Worm (Caenorhabditis elegans): ENCODE data around the gene T16G1.2.

Gene T16G1.2

DNA sequence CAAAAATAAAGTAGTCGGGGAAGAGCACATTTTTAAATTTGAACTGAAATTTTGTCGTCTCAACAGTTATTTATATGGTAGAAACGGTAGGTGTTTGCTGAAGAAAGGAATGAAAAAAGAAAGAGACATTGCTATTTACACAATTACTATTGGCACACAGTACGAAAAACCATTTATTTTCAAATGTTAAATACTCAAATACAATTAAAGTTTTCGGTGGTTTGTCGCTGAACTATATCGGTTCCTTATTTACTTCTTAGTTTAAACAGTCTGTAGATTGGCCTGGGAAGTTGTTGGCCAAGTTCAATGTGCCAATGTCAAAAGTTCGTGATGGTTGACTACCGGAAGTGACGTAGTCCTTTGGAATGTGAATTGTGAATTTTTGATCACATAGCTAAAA is 25.2 kb upstream of the T16G1.2 start, which contains the start of gene ttr-27 (continued):
- no peak for TF ChIP-seq F33H1.4 (GFP tag; IDR thresholded peaks at IDR 0.05)
- no peak for TF ChIP-seq F22D6.2 (tag; optimal IDR thresholded peaks at IDR 0.05)

DNA sequence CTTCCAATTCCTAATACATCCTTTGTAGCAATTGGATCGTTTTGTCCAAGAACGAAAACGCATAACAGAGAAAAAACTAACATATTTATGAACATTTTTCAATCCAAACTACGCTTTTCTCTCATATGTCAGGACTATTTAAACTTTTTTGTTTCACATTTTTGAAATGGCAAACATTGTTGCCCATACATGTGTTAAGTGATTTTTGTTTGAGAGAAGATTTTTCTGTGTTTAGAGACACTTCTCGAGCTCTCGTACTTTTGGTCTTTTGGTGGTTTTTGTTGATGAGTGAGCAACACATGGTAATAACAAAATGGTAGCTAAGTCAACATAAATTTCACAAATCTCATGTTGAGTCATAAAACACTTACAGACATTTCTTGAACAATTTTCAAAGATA is 24.2 kb upstream of the T16G1.2 start, which contains the start of gene ttr-28:
Gene ttr-28, minus strand, starts transcription at position 101 of the 400 bp plus-strand sequence.
- no peak for TF ChIP-seq akir-1 (GFP tag; optimal IDR thresholded peaks at IDR 0.05)
- TF ChIP-seq aptf-3 (GFP tag; IDR thresholded peaks at IDR 0.05): no peak
- no peak for TF ChIP-seq sea-2 (GFP tag; IDR thresholded peaks at IDR 0.05)
- TF ChIP-seq hlh-12 (tag; optimal IDR thresholded peaks at IDR 0.05): no peak
- TF ChIP-seq let-526 (GFP tag; IDR thresholded peaks at IDR 0.05): no peak
- no peak for TF ChIP-seq Y67H2A.10 (GFP tag; conservative IDR thresholded peaks at IDR 0.05)
- no peak for TF ChIP-seq pbrm-1 (GFP tag; IDR thresholded peaks at IDR 0.05)
- no peak for TF ChIP-seq xnd-1 (tag; optimal IDR thresholded peaks at IDR 0.05)
- TF ChIP-seq K12H6.12 (tag; optimal IDR thresholded peaks at IDR 0.05): no peak
- TF ChIP-seq ceh-40 (GFP tag; IDR thresholded peaks at IDR 0.05): no peak
- TF ChIP-seq madf-3 (GFP tag; IDR thresholded peaks at IDR 0.05): no peak
- TF ChIP-seq T07F8.4 (tag; optimal IDR thresholded peaks at IDR 0.05): no peak
- TF ChIP-seq K11D2.4 (GFP tag; IDR thresholded peaks at IDR 0.05): no peak
- no peak for TF ChIP-seq madf-6 (GFP tag; IDR thresholded peaks at IDR 0.05)

DNA sequence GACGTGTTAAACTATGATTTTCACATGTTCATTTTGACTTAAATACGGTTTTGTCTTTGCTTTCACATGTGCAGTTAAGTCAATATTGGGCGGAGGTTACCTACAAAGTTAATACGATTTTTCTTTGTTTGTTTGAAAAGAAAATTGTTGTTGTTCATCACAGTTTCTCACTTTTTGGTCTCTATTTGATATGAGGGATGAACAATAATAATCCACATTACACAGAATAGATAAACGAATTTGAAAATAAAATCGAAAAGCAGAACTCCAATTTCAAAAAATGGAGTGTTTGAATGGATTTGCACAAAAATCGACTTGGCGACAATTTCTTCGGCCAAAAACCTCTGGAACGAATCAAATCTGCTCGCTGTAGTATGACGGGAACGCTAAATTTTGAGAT is 22.6 kb upstream of the T16G1.2 start, which contains the start of gene ttr-29:
Gene ttr-29, minus strand, starts transcription at position 101 of the 400 bp plus-strand sequence.
- no peak for TF ChIP-seq tlf-1 (GFP tag; optimal IDR thresholded peaks at IDR 0.05)
- no peak for TF ChIP-seq dox-1 (GFP tag; IDR thresholded peaks at IDR 0.05)
- TF ChIP-seq lin-54 (GFP tag; optimal IDR thresholded peaks at IDR 0.05): no peak
- TF ChIP-seq pha-4 (tag; optimal IDR thresholded peaks at IDR 0.05): no peak
- TF ChIP-seq let-607 (tag; optimal IDR thresholded peaks at IDR 0.05): no peak
- TF ChIP-seq ceh-27 (GFP tag; optimal IDR thresholded peaks at IDR 0.05): no peak
- no peak for TF ChIP-seq lsy-27 (tag; optimal IDR thresholded peaks at IDR 0.05; ENCODE audit: borderline replicate concordance, insufficient read depth)
- no peak for TF ChIP-seq lin-35 (GFP tag; optimal IDR thresholded peaks at IDR 0.05)
- no peak for TF ChIP-seq attf-5 (GFP tag; optimal IDR thresholded peaks at IDR 0.05)
- no peak for TF ChIP-seq athp-1 (tag; optimal IDR thresholded peaks at IDR 0.05)
- TF ChIP-seq hmg-20 (GFP tag; IDR thresholded peaks at IDR 0.05): no peak
- no peak for TF ChIP-seq B0019.2 (GFP tag; conservative IDR thresholded peaks at IDR 0.05)
- TF ChIP-seq sea-2 (GFP tag; IDR thresholded peaks at IDR 0.05): no peak
- TF ChIP-seq Y53G8AR.9 (GFP tag; conservative IDR thresholded peaks at IDR 0.05): no peak
- TF ChIP-seq tbx-9 (tag; optimal IDR thresholded peaks at IDR 0.05; ENCODE audit: borderline replicate concordance): no peak
- TF ChIP-seq B0035.1 (tag; optimal IDR thresholded peaks at IDR 0.05): no peak
- no peak for TF ChIP-seq attf-6 (GFP tag; IDR thresholded peaks at IDR 0.05)
- TF ChIP-seq T07F8.4 (tag; optimal IDR thresholded peaks at IDR 0.05): no peak
- TF ChIP-seq F39B2.1 (GFP tag; IDR thresholded peaks at IDR 0.05): no peak
- no peak for TF ChIP-seq ztf-3 (GFP tag; optimal IDR thresholded peaks at IDR 0.05)

DNA sequence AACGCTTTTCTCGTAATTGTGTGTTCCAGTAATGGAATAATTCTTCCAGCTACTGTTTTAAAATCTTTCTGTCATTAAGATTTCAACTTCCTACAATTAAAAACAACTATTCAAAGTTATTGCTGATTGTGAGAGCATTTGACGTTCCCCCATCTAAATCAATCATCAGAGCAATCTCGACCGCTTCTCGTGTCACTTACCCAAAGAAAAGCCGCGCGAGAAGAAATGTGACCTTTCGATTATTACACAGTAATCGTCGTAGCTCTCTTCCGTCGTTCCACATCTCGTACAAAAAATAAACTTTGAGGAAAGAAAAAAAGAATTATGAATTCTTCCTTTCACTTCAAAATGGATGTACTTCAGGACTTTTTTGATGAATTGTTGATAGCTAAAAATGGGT is 21.8 kb upstream of the T16G1.2 start:
- TF ChIP-seq hlh-26 (GFP tag; conservative IDR thresholded peaks at IDR 0.05) (no peak), ceh-100 (GFP tag; IDR thresholded peaks at IDR 0.05) (no peak), dpff-1 (tag; optimal IDR thresholded peaks at IDR 0.05) (no peak), hmg-1.2 (GFP tag; IDR thresholded peaks at IDR 0.05) (no peak), ztf-25 (GFP tag; IDR thresholded peaks at IDR 0.05) (no peak), hsf-1 (GFP tag; IDR thresholded peaks at IDR 0.05) (no peak), hlh-12 (tag; optimal IDR thresholded peaks at IDR 0.05) (no peak), Y53G8AR.9 (GFP tag; conservative IDR thresholded peaks at IDR 0.05) (no peak), C17E4.6 (GFP tag; IDR thresholded peaks at IDR 0.05) (no peak), tbp1 (GFP tag; optimal IDR thresholded peaks at IDR 0.05) (no peak), sptf-2 (GFP tag; optimal IDR thresholded peaks at IDR 0.05) (no peak), B0336.3 (GFP tag; IDR thresholded peaks at IDR 0.05) (no peak), dox-1 (GFP tag; IDR thresholded peaks at IDR 0.05) (no peak), mcd-1 (GFP tag; IDR thresholded peaks at IDR 0.05) (no peak), fkh-3 (tag; optimal IDR thresholded peaks at IDR 0.05) (no peak)

Measured in whole organism, young adult.